Worm (Caenorhabditis elegans) whole organism, L4 larva: Measurements from ENCODE around the gene kin-34.
A peak's percentile ranks its signal among the peaks of the same experiment; 100 is the strongest.

Experiments used
- D1046.2 ChIP-seq: fragments of 200-800 bp; sonication (Bioruptor generic); IDR thresholded peaks from 2 replicates; pipeline ENCODE4 v1.3.6; 2022; ENCODE audit warnings: missing genetic modification characterization, missing compliant biosample characterization
- F37D6.2 ChIP-seq: sonication (generic microtip); optimal IDR thresholded peaks from 2 replicates; lab custom pipeline; 2016; ENCODE audit warnings: mild to moderate bottlenecking, missing genetic modification characterization, missing compliant biosample characterization
- F44E2.7 ChIP-seq: fragments of 200-800 bp; sonication (Bioruptor generic); IDR thresholded peaks from 2 replicates; pipeline ENCODE4 v2.1.2; 2022; ENCODE audit warnings: missing genetic modification characterization, missing compliant biosample characterization
- T26A8.4 ChIP-seq: fragments of 200-800 bp; sonication (Bioruptor generic); IDR thresholded peaks from 2 replicates; pipeline ENCODE4 v1.3.6; 2022; ENCODE audit warnings: missing genetic modification characterization, missing compliant biosample characterization
- ZK337.2 ChIP-seq: fragments of 200-800 bp; sonication (Bioruptor generic); IDR thresholded peaks from 2 replicates; pipeline ENCODE4 v1.3.6; 2022; ENCODE audit warnings: missing genetic modification reagents, missing genetic modification characterization, missing compliant biosample characterization
- ZK546.5 ChIP-seq, 2 experiments: sonication (generic microtip); optimal IDR thresholded peaks; 2 replicates each; lab custom pipeline; 2017; ENCODE audit warnings: missing biosample characterization in 2 of 2, missing genetic modification characterization in 2 of 2
- aha-1 ChIP-seq: fragments of 150-350 bp; peaks from one replicate; lab custom pipeline; 2014; ENCODE audit warnings: missing biosample characterization, missing genetic modification characterization
- ceh-20 ChIP-seq: fragments of 200-800 bp; sonication (Bioruptor generic); IDR thresholded peaks from 2 replicates; pipeline ENCODE4 v1.3.6; 2022; ENCODE audit warnings: missing genetic modification reagents, missing genetic modification characterization, missing compliant biosample characterization
- ceh-28 ChIP-seq: fragments of 150-350 bp; optimal IDR thresholded peaks from 2 replicates; lab custom pipeline; 2014; ENCODE audit warnings: missing biosample characterization, missing genetic modification reagents, missing genetic modification characterization
- daf-19 ChIP-seq: fragments of 200-800 bp; sonication (Bioruptor generic); conservative IDR thresholded peaks from 2 replicates; pipeline ENCODE4 v1.3.6; 2022; ENCODE audit warnings: missing genetic modification characterization, missing compliant biosample characterization
- dmd-6 ChIP-seq: fragments of 200-800 bp; sonication (Bioruptor generic); IDR thresholded peaks from 2 replicates; pipeline ENCODE4 v1.3.6; 2022; ENCODE audit warnings: missing genetic modification reagents, missing genetic modification characterization, missing compliant biosample characterization
- duxl-1 ChIP-seq: sonication (generic microtip); optimal IDR thresholded peaks from 2 replicates; lab custom pipeline; 2016; ENCODE audit warnings: mild to moderate bottlenecking, missing genetic modification characterization, moderate library complexity, missing compliant biosample characterization; ENCODE audit not compliant: poor library complexity
- dve-1 ChIP-seq: sonication (generic microtip); optimal IDR thresholded peaks from 2 replicates; lab custom pipeline; 2017; ENCODE audit warnings: antibody characterized with exemption, mild to moderate bottlenecking, missing genetic modification characterization, missing compliant biosample characterization; ENCODE audit not compliant: insufficient read depth
- lin-1 ChIP-seq: fragments of 200-800 bp; sonication (Bioruptor generic); IDR thresholded peaks from 2 replicates; pipeline ENCODE4 v1.3.6; 2022; ENCODE audit warnings: missing genetic modification reagents, missing genetic modification characterization, missing compliant biosample characterization
- lin-38 ChIP-seq: fragments of 200-800 bp; sonication (Bioruptor generic); IDR thresholded peaks from 2 replicates; pipeline ENCODE4 v1.3.6; 2022; ENCODE audit warnings: missing genetic modification reagents, missing genetic modification characterization, missing compliant biosample characterization
- lsy-2 ChIP-seq, 2 experiments: fragments of 150-350 bp in 1 of 2; sonication (generic microtip) in 1 of 2; optimal IDR thresholded peaks; 2 replicates each; lab custom pipeline; 2014 to 2017; ENCODE audit warnings: missing biosample characterization in 2 of 2, missing genetic modification characterization in 2 of 2
- mdl-1 ChIP-seq, 2 experiments: fragments of 150-350 bp in 1 of 2; sonication (generic microtip) in 1 of 2; optimal IDR thresholded peaks; 2 replicates each; lab custom pipeline; 2014 to 2017; ENCODE audit warnings: missing biosample characterization in 2 of 2, missing genetic modification characterization in 2 of 2
- nhr-11 ChIP-seq: fragments of 150-350 bp; optimal IDR thresholded peaks from 2 replicates; lab custom pipeline; 2014; ENCODE audit warnings: missing biosample characterization, missing genetic modification characterization
- nhr-237 ChIP-seq: sonication (generic microtip); optimal IDR thresholded peaks from 2 replicates; lab custom pipeline; 2017; ENCODE audit warnings: missing biosample characterization, missing genetic modification characterization
- nhr-6 ChIP-seq: fragments of 150-350 bp; optimal IDR thresholded peaks from 2 replicates; lab custom pipeline; 2014; ENCODE audit warnings: missing biosample characterization, missing genetic modification characterization
- nhr-77 ChIP-seq: fragments of 150-350 bp; optimal IDR thresholded peaks from 2 replicates; lab custom pipeline; 2014; ENCODE audit warnings: missing biosample characterization, missing genetic modification characterization
- snpc-1.2 ChIP-seq: fragments of 200-800 bp; sonication (Bioruptor generic); IDR thresholded peaks from 2 replicates; pipeline ENCODE4 v1.3.6; 2022; ENCODE audit warnings: missing genetic modification reagents, missing genetic modification characterization, missing compliant biosample characterization
- unc-130 ChIP-seq: sonication (generic microtip); optimal IDR thresholded peaks from 2 replicates; lab custom pipeline; 2016; ENCODE audit warnings: missing genetic modification reagents, missing genetic modification characterization, missing compliant biosample characterization
- unc-39 ChIP-seq: sonication (generic microtip); optimal IDR thresholded peaks from 2 replicates; lab custom pipeline; 2017; ENCODE audit warnings: missing biosample characterization, missing genetic modification characterization
- unc-62 ChIP-seq, 3 experiments: fragments of 150-350 bp in 1 of 3; sonication (generic microtip); optimal IDR thresholded peaks in 2 of 3; peaks in 1 of 3; 1 replicate in 1 of 3; 2 replicates in 2 of 3; lab custom pipeline; 2014 to 2017; ENCODE audit warnings: missing biosample characterization in 3 of 3, missing genetic modification characterization in 3 of 3, missing genetic modification reagents in 3 of 3, missing genotype in 1 of 3
- vab-7 ChIP-seq: fragments of 200-800 bp; sonication (Bioruptor generic); IDR thresholded peaks from 2 replicates; pipeline ENCODE4 v1.3.6; 2022; ENCODE audit warnings: missing genetic modification reagents, missing genetic modification characterization, missing compliant biosample characterization
- zag-1 ChIP-seq: fragments of 150-350 bp; optimal IDR thresholded peaks from 2 replicates; lab custom pipeline; 2014; ENCODE audit warnings: missing biosample characterization, missing genetic modification characterization
- ztf-7 ChIP-seq: fragments of 150-350 bp; optimal IDR thresholded peaks from 2 replicates; lab custom pipeline; 2014; ENCODE audit warnings: missing biosample characterization, missing genetic modification characterization

kin-34 gene

DNA sequence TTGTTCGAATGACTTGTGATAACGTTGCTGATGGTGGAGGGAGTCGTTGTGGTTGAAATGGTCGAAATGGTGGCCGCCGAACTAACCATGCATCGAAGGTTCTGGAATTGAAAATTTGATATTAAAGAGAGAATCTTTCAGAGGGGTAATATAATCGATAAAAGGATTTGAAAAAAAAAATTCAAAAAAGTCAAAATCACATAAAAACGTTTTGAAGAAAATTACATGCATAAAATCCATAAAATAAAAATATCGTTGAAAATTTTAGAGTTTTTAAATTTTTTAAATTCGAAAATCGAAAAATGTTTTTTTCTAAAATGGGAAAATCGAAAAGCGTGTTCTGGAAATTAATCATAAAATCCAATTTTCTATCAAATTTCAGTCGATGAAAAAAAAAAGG, 35.6 kb upstream of the kin-34 start, which contains the start of gene npr-5:
TSS of gene npr-5 (minus strand) at position 101 of the 400 bp plus-strand sequence.
- TF ChIP-seq D1046.2 (GFP tag; lab: Robert Waterston, UW) (no peak), duxl-1 (no peak), T26A8.4 (GFP tag; lab: Robert Waterston, UW) (no peak)
- TF ChIP-seq, all 104 proteins: peak for 0

DNA sequence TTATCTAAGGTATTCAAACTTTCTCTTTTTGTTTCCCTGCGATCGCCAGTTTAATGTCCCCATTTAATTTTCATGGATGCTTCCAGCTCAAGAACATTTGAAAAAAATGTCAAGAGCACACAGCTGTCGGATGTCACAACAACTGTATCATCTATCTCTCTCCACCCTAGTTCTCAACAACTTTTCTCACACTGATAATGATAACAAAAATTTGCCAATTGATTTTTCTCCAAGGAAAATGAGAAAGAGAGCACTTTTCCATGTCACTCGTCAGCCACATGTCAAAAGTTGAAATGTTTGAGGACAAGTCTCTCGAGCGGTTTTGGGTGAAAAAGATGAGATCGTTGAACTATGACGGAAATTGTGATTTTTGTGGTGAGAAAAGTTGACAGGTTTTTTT, 35.1 kb upstream of the kin-34 start:
- TF ChIP-seq nhr-77 (tag; lab: Kevin White, UChicago) (no peak), ceh-28 (tag; lab: Kevin White, UChicago) (no peak), aha-1 (tag; lab: Kevin White, UChicago) (no peak), F44E2.7 (GFP tag; lab: Robert Waterston, UW) (no peak), unc-62 (GFP tag; optimal IDR thresholded peaks at IDR 0.05 in 1 of 2; lab: Kevin White, UChicago) (peak in 1 of 2 experiments; percentile 76), unc-62 (tag; optimal IDR thresholded peaks at IDR 0.05; lab: Kevin White, UChicago) (no peak), nhr-11 (tag; lab: Kevin White, UChicago) (peak; percentile 29), ceh-20 (GFP tag; lab: Robert Waterston, UW) (peak; percentile 33; the same call in 1 of the 2 replicates), lsy-2 (tag; optimal IDR thresholded peaks at IDR 0.05; lab: Kevin White, UChicago) (peak in 1 of 2 experiments; percentile 18), D1046.2 (GFP tag; lab: Robert Waterston, UW) (no peak), dve-1 (tag; lab: Kevin White, UChicago) (no peak)

DNA sequence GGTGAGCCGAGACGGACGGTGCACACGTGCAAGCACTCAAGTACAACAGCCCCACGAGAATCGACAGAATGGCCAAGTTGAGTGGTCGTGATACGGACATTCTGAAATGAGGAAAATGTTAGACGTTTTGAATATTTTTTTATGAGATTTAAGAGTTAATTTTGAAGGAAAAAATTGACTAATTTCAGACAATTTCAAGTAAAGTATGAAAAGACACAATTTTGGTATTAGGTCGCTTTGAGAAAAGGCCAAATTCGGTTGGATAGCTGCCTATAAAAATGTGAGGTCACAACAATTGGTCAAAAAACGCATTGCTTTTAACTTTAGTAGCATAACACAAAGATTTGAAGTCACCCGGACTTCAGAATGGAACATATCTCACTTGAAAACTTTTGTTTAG, 26.8 kb upstream of the kin-34 start, which contains the start of gene nlp-70:
TSS of gene nlp-70 (minus strand) at position 101 of the 400 bp plus-strand sequence.
- TF ChIP-seq zag-1 (tag; lab: Kevin White, UChicago) (no peak), ceh-20 (GFP tag; lab: Robert Waterston, UW) (no peak), F37D6.2 (tag; lab: Kevin White, UChicago) (no peak), lin-38 (GFP tag; lab: Robert Waterston, UW) (no peak), mdl-1 (tag; optimal IDR thresholded peaks at IDR 0.05; lab: Kevin White, UChicago) (no peak), vab-7 (no peak), ztf-7 (tag; lab: Kevin White, UChicago) (no peak)
- TF ChIP-seq, all 104 proteins: peak for 0

DNA sequence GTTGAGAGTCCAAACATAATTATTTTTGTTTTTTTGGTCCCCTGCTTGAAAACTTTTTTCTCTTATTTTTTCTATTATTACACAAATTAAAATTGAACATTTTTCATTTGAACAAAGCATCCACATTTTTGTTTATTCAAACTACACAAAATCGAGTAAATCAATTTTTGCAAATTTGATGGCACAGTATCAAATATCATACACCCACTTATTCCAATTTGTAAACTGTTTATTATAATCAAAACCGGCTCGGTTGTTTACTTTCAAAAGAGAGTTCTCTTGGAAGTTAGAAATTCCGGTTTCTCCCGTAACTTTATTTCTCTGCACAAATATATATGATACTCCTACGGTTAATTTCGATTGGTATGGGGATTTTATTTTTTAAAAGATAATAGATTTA, 22.0 kb upstream of the kin-34 start, which contains the start of gene lgc-26:
TSS of gene lgc-26 (plus strand) at position 301 of the 400 bp plus-strand sequence.
- no peak for TF ChIP-seq ceh-28 (tag; lab: Kevin White, UChicago)
- no peak for TF ChIP-seq nhr-6 (tag; lab: Kevin White, UChicago)
- no peak for TF ChIP-seq nhr-237 (tag; lab: Kevin White, UChicago)
- TF ChIP-seq snpc-1.2 (GFP tag; lab: Robert Waterston, UW): no peak
- TF ChIP-seq unc-39 (tag; lab: Kevin White, UChicago): no peak
- TF ChIP-seq unc-130 (GFP tag; lab: Kevin White, UChicago): no peak
- TF ChIP-seq ZK337.2: no peak
- TF ChIP-seq D1046.2 (GFP tag; lab: Robert Waterston, UW): no peak
- no peak for TF ChIP-seq lin-1 (GFP tag; lab: Robert Waterston, UW)
- TF ChIP-seq dmd-6 (GFP tag; lab: Robert Waterston, UW): no peak
- no peak for TF ChIP-seq daf-19 (GFP tag; lab: Robert Waterston, UW)
- no peak for TF ChIP-seq mdl-1 (tag; optimal IDR thresholded peaks at IDR 0.05; lab: Kevin White, UChicago)

DNA sequence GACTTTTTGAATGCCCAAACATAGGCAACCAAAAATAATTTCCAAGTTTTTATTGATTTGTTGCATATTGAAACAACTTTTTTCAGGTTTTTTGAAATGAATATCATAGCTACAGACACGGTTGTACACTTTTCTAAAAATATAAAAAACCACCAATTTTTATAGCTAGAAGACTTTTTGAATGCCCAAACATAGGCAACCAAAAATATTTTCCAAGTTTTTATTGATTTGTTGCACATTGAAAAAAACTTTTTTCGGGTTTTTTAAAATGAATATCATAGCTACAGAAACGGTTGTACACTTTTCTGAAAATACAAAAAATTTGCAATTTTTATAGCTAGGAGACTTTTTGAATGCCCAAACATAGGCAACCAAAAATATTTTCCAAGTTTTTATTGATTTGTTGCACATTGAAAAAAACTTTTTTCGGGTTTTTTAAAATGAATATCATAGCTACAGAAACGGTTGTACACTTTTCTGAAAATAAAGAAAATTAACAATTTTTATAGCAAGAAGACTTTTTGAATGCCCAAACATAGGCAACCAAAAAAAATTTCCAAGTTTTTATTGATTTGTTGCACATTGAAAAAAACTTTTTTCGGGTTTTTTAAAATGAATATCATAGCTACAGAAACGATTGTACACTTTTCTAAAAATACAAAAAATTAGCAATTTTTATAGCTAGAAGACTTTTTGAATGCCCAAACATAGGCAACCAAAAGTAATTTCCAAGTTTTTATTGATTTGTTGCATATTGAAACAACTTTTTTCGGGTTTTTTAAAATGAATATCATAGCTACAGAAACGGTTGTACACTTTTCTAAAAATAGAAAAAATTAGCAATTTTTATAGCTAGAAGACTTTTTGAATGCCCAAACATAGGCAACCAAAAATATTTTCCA, 19.3 kb upstream of the kin-34 start:
- TF ChIP-seq aha-1 (tag; lab: Kevin White, UChicago): peak; percentile 24
- peak in 1 of 2 experiments; percentile 48 for TF ChIP-seq ZK546.5 (tag; optimal IDR thresholded peaks at IDR 0.05; lab: Kevin White, UChicago)
